Worm (Caenorhabditis elegans) whole organism, early embryonic: ENCODE results near the gene cpb-1.

ENCODE experiments used
- F13C5.2 ChIP-seq: sonication (generic microtip); optimal IDR thresholded peaks from 2 replicates; lab custom pipeline; 2017; ENCODE audit warnings: mild to moderate bottlenecking, missing genetic modification characterization, inconsistent platforms, missing compliant biosample characterization
- ama-1 ChIP-seq: fragments of 150-350 bp; optimal IDR thresholded peaks from 2 replicates; lab custom pipeline; 2014
- hmbx-1 ChIP-seq: sonication (generic microtip); optimal IDR thresholded peaks from 2 replicates; lab custom pipeline; 2016; ENCODE audit warnings: mild to moderate bottlenecking, missing genetic modification characterization, missing compliant biosample characterization
- tra-4 ChIP-seq: sonication (generic microtip); optimal IDR thresholded peaks from 2 replicates; lab custom pipeline; 2017; ENCODE audit warnings: missing genetic modification characterization, missing compliant biosample characterization

- TF ChIP-seq hmbx-1 (no peak), tra-4 (no peak), ama-1 (lab: Kevin White, UChicago) (no peak), F13C5.2 (tag; lab: Kevin White, UChicago) (no peak)
Measured at ce11 chrIII:9326528-9326927, 4.4 kb downstream of the cpb-1 start.
